Worm (Caenorhabditis elegans) whole organism, L3 larva: ENCODE results near the gene ndub-5.

Experiments
- R02D3.7 ChIP-seq: fragments of 150-350 bp; optimal IDR thresholded peaks from 2 replicates; lab custom pipeline; 2014; ENCODE audit warnings: missing biosample characterization, missing genetic modification characterization
- ama-1 ChIP-seq: fragments of 150-350 bp; optimal IDR thresholded peaks from 2 replicates; lab custom pipeline; 2018
- ceh-9 ChIP-seq: sonication (generic microtip); optimal IDR thresholded peaks from 2 replicates; lab custom pipeline; 2018; ENCODE audit warnings: missing biosample characterization, missing genetic modification characterization
- elt-2 ChIP-seq: sonication (generic microtip); optimal IDR thresholded peaks from 2 replicates; lab custom pipeline; 2016; ENCODE audit warnings: missing genetic modification reagents, mild to moderate bottlenecking, missing genetic modification characterization, missing compliant biosample characterization
- fos-1 ChIP-seq: fragments of 150-350 bp; optimal IDR thresholded peaks from 2 replicates; lab custom pipeline; 2014; ENCODE audit warnings: missing biosample characterization, missing genetic modification characterization
- jun-1 ChIP-seq: fragments of 150-350 bp; optimal IDR thresholded peaks from 2 replicates; lab custom pipeline; 2014; ENCODE audit warnings: missing biosample characterization, missing genetic modification reagents, missing genetic modification characterization
- lsy-12 ChIP-seq: sonication (generic microtip); optimal IDR thresholded peaks from 2 replicates; lab custom pipeline; 2016; ENCODE audit warnings: mild to moderate bottlenecking, missing genetic modification characterization, missing compliant biosample characterization
- mdl-1 ChIP-seq: fragments of 150-350 bp; optimal IDR thresholded peaks from 2 replicates; lab custom pipeline; 2014; ENCODE audit warnings: missing biosample characterization, missing genetic modification characterization
- nhr-12 ChIP-seq: fragments of 150-350 bp; optimal IDR thresholded peaks from 2 replicates; lab custom pipeline; 2014; ENCODE audit warnings: missing biosample characterization, missing genetic modification characterization
- nhr-28 ChIP-seq: fragments of 150-350 bp; optimal IDR thresholded peaks from 2 replicates; lab custom pipeline; 2014; ENCODE audit warnings: missing biosample characterization, missing genetic modification characterization
- nhr-77 ChIP-seq: fragments of 150-350 bp; optimal IDR thresholded peaks from 2 replicates; lab custom pipeline; 2014; ENCODE audit warnings: missing biosample characterization, missing genetic modification characterization
- sea-2 ChIP-seq: fragments of 150-350 bp; sonication (generic microtip); optimal IDR thresholded peaks from 4 replicates; lab custom pipeline; 2014; ENCODE audit warnings: missing biosample characterization, missing genetic modification reagents, missing genetic modification characterization
- unc-39 ChIP-seq: sonication (generic microtip); optimal IDR thresholded peaks from 4 replicates; lab custom pipeline; 2017; ENCODE audit warnings: missing biosample characterization, missing genetic modification characterization
- zag-1 ChIP-seq: fragments of 150-350 bp; optimal IDR thresholded peaks from 2 replicates; lab custom pipeline; 2014; ENCODE audit warnings: missing biosample characterization, missing genetic modification characterization

- TF ChIP-seq ama-1 (no peak), R02D3.7 (tag; lab: Kevin White, UChicago) (no peak), nhr-28 (no peak), lsy-12 (tag; lab: Kevin White, UChicago) (no peak), ceh-9 (no peak), mdl-1 (tag; lab: Kevin White, UChicago) (no peak), elt-2 (tag; lab: Kevin White, UChicago) (no peak), nhr-77 (tag; lab: Kevin White, UChicago) (no peak), unc-39 (tag; lab: Kevin White, UChicago) (no peak), nhr-12 (no peak), zag-1 (tag; lab: Kevin White, UChicago) (no peak), fos-1 (no peak), sea-2 (no peak), jun-1 (tag; lab: Kevin White, UChicago) (no peak)
Observed at ce11 chrII:5680703-5681102, 10.4 kb downstream of the ndub-5 start, which contains the start of gene flp-27.
